Fruit fly (Drosophila melanogaster): ENCODE data around the gene CG14835.

CG14835 gene

DNA sequence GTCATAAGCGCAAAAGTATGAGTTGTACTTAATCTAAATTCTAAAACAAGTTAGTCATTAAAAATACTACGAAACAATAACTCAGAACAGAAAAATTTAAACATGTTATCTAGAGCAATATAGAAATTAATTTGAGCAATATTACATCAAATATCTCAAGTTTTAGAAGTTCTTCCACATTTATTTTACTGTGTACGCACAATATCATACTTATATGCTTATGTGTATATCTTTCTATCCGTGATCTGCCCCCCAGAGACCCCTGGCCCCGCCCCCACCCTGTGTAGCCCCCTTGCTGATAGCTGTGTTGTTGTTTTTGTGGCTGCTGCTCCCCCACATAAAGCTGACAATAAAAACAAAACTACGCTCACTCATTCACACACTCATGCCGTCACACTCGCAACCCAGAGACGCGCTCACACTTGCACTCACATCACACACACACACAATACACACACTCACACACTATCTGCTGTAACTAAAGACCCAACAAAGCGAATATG lies 3.9 kb downstream of the CG14835 start (continued):
- TF ChIP-seq vri (GFP tag; optimal IDR thresholded peaks at IDR 0.05) (no peak), pdm3 (GFP tag; optimal IDR thresholded peaks at IDR 0.05) (no peak), CG8319 (GFP tag; optimal IDR thresholded peaks at IDR 0.05) (no peak), Gug (GFP tag; IDR thresholded peaks at IDR 0.05) (peak; percentile 68), Met (GFP tag; optimal IDR thresholded peaks at IDR 0.05) (no peak), dac (GFP tag; optimal IDR thresholded peaks at IDR 0.05) (peak; percentile 24), CG16779 (tag; optimal IDR thresholded peaks at IDR 0.05) (peak; percentile 8), CG32006 (GFP tag; optimal IDR thresholded peaks at IDR 0.05) (peak; percentile 53), CG6163 (GFP tag; IDR thresholded peaks at IDR 0.05) (peak; percentile 78), Blimp-1 (GFP tag; optimal IDR thresholded peaks at IDR 0.05) (no peak), CG7368 (GFP tag; optimal IDR thresholded peaks at IDR 0.05) (no peak), CG9139 (GFP tag; optimal IDR thresholded peaks at IDR 0.05) (peak; percentile 42), CG10631 (GFP tag; optimal IDR thresholded peaks at IDR 0.05) (peak; percentile 20), net (GFP tag; optimal IDR thresholded peaks at IDR 0.05) (peak; percentile 25), salr (GFP tag; optimal IDR thresholded peaks at IDR 0.05) (peak; percentile 13 to 46), svp (GFP tag) (no peak), Ets96B (tag; optimal IDR thresholded peaks at IDR 0.05) (peak; percentile 47), Eip75B (GFP tag; optimal IDR thresholded peaks at IDR 0.05) (no peak), CG8632 (GFP tag; optimal IDR thresholded peaks at IDR 0.05) (no peak)

DNA sequence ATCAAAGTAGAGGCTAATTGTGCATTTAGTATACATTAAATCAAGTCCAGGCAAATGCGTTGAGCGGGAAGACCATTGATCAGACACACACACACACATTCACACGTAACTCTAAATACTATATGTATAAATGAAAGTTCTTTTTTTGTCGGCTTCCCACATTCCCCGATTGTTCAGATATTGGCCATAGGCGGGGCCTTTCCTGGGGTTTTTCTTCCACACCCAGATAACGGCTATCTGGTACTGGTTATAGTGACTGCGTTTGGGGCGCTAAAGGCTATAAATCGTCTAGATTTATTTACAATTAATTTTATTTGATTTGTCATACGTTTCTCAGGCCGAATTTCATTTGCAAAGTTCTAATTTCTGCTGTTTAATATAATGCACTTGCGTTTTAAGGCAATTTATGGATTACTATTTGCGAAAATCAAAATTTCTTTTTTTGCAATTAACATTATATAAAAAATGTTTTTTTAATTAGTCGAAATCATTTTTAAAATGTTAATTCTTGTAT lies 4.4 kb downstream of the CG14835 start:
- TF ChIP-seq Hr4 (GFP tag; optimal IDR thresholded peaks at IDR 0.05) (no peak), CG8119 (GFP tag; IDR thresholded peaks at IDR 0.05) (no peak), acj6 (GFP tag; optimal IDR thresholded peaks at IDR 0.05) (no peak), vri (GFP tag; optimal IDR thresholded peaks at IDR 0.05) (peak; percentile 2), CG10669 (GFP tag; optimal IDR thresholded peaks at IDR 0.05) (no peak), CG10631 (GFP tag; optimal IDR thresholded peaks at IDR 0.05) (no peak), Eip78C (GFP tag) (peak; percentile 70)

DNA sequence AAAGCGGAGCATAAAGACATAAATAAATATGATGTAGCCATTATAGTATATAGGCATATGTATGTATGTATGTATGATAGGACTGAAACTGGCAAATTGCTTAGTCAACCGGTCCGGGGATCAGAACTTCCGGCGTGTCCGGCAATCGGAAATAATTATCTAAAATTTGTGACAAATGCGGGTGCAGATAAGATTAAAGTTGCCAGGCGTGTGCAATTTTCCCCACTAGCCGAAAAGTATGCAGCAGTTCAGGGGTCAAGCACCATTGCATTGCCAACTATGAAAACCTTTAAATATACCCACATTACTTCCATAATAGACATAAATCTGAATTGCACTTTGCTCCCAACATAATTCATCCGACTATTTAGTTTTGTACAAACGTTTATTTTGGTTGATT lies 5.0 kb downstream of the CG14835 start:
- no peak for TF ChIP-seq CG8119 (GFP tag; IDR thresholded peaks at IDR 0.05)
- peak; percentile 19 for TF ChIP-seq svp (GFP tag)

DNA sequence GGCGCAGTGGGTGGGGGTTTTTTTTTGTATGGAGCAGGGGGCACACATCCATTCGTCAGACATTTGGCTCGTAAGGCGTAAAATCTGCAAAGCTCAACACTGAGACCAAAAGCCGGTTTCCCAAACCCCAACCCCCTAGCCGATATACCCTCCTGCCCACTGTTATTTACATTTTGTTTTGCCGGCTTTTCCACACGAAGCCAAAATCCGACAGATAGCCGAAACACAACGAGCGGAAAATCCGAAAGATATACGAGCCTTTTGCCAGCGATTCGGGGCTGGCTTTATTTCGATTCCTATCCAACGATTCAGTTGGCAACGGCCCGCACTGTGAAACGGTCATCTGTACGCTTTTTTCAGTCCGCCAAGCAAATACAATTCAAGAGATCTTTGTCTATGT lies 13.7 kb downstream of the CG14835 start, which contains the start of gene CG42458:
Gene CG42458, plus strand, starts transcription at position 311 of the 400 bp plus-strand sequence.
- peak; percentile 29; the same call in 1 of the 3 replicates for TF ChIP-seq eg (GFP tag; IDR thresholded peaks at IDR 0.05)
- TF ChIP-seq CG8319 (GFP tag; optimal IDR thresholded peaks at IDR 0.05) = no peak
- no peak for TF ChIP-seq CG9139 (GFP tag; optimal IDR thresholded peaks at IDR 0.05)
- peak; percentile 30 for TF ChIP-seq CG6276 (GFP tag; optimal IDR thresholded peaks at IDR 0.05)
- TF ChIP-seq Ets96B (tag; optimal IDR thresholded peaks at IDR 0.05) = no peak
- TF ChIP-seq Gug (GFP tag; IDR thresholded peaks at IDR 0.05) = no peak
- peak in 1 of 2 experiments; percentile 34 for TF ChIP-seq ss (GFP tag; optimal IDR thresholded peaks at IDR 0.05)
- no peak for TF ChIP-seq CG7368 (GFP tag; optimal IDR thresholded peaks at IDR 0.05)
- peak; percentile 37 for TF ChIP-seq fkh (GFP tag; optimal IDR thresholded peaks at IDR 0.05)
- TF ChIP-seq CG11902 (GFP tag; optimal IDR thresholded peaks at IDR 0.05) = no peak

DNA sequence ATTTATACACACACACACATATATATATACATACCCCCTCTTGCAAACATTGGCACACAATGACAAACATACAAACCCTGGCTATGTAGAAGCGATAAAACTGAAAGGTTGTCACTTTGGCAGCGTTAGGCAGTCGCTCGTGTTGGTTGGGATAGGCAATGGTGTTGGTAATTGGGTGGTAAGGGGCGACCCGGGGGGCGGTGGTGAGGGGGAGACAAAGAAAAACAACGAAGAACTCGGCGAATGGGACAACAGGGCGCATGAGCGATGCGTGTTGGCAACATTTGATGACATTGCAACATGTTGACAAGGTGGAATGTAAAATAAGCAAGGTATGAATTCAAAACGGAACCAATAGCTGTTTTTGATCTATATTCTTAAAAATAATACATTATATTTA lies 14.7 kb downstream of the CG14835 start:
- TF ChIP-seq dsx (GFP tag; optimal IDR thresholded peaks at IDR 0.05; ENCODE audit: poor library complexity, severe bottlenecking) (no peak), pdm3 (GFP tag; optimal IDR thresholded peaks at IDR 0.05) (no peak), CG3919 (GFP tag; optimal IDR thresholded peaks at IDR 0.05) (no peak), salr (GFP tag; optimal IDR thresholded peaks at IDR 0.05) (no peak), Eip75B (GFP tag; optimal IDR thresholded peaks at IDR 0.05) (no peak), cyc (GFP tag; optimal IDR thresholded peaks at IDR 0.05) (no peak), eg (GFP tag; IDR thresholded peaks at IDR 0.05) (0 out of 3 replicates have a peak, but pooled peaks have one; percentile 16), lz (GFP tag; optimal IDR thresholded peaks at IDR 0.05) (no peak)

Measured in whole organism, prepupa.